Worm (Caenorhabditis elegans): ENCODE data around the gene C46C2.2.

The C46C2.2 gene

ce11 chrIV:9216956-9217355, 570 bp upstream of the C46C2.2 start:
- TF ChIP-seq elt-2 (tag; optimal IDR thresholded peaks at IDR 0.05) (peak; percentile 70), pqm-1 (tag; optimal IDR thresholded peaks at IDR 0.05) (peak; percentile 25), egl-5 (tag; optimal IDR thresholded peaks at IDR 0.05) (no peak)

ce11 chrIV:9218415-9218814, 889 bp downstream of the C46C2.2 start:
- no peak for TF ChIP-seq pqm-1 (tag; optimal IDR thresholded peaks at IDR 0.05)
- TF ChIP-seq ceh-16 (tag; optimal IDR thresholded peaks at IDR 0.05) = no peak
- TF ChIP-seq jun-1 (tag; optimal IDR thresholded peaks at IDR 0.05) = no peak
- no peak for TF ChIP-seq elt-1 (tag; optimal IDR thresholded peaks at IDR 0.05)
- TF ChIP-seq nhr-237 (tag; optimal IDR thresholded peaks at IDR 0.05) = no peak

- TF ChIP-seq mml-1 (tag; optimal IDR thresholded peaks at IDR 0.05) (no peak), nhr-28 (tag; optimal IDR thresholded peaks at IDR 0.05) (no peak), jun-1 (tag; optimal IDR thresholded peaks at IDR 0.05) (no peak)
Measured at ce11 chrIV:9224825-9225224, 7.3 kb downstream of the C46C2.2 start, which contains the start of gene C46C2.3. Gene C46C2.3, plus strand, starts transcription at chrIV:9225125.

ce11 chrIV:9227650-9228049, 10.1 kb downstream of the C46C2.2 start:
- TF ChIP-seq ZK546.5 (tag; optimal IDR thresholded peaks at IDR 0.05) (no peak), pqm-1 (tag; optimal IDR thresholded peaks at IDR 0.05) (no peak), fkh-10 (GFP tag; optimal IDR thresholded peaks at IDR 0.05) (no peak), R02D3.7 (tag; optimal IDR thresholded peaks at IDR 0.05) (no peak), nhr-67 (tag; optimal IDR thresholded peaks at IDR 0.05) (no peak), jun-1 (tag; optimal IDR thresholded peaks at IDR 0.05) (no peak), hmg-11 (tag; optimal IDR thresholded peaks at IDR 0.05) (no peak), ceh-82 (tag; optimal IDR thresholded peaks at IDR 0.05) (no peak), snpc-4 (tag; optimal IDR thresholded peaks at IDR 0.05) (no peak)

ce11 chrIV:9232421-9233141, 15.1 kb downstream of the C46C2.2 start, which contains the start of gene Y11D7A.3:
Gene Y11D7A.3, plus strand, starts transcription at chrIV:9233091.
- TF ChIP-seq unc-39 (tag; optimal IDR thresholded peaks at IDR 0.05) (no peak), elt-1 (tag; optimal IDR thresholded peaks at IDR 0.05) (peak; percentile 77), jun-1 (tag; optimal IDR thresholded peaks at IDR 0.05) (no peak), elt-2 (tag; optimal IDR thresholded peaks at IDR 0.05) (no peak), nhr-43 (tag; optimal IDR thresholded peaks at IDR 0.05; ENCODE audit: poor library complexity, severe bottlenecking) (peak; percentile 31), pha-4 (tag; optimal IDR thresholded peaks at IDR 0.05) (no peak), nhr-23 (tag; optimal IDR thresholded peaks at IDR 0.05) (peak; percentile 43), hmg-11 (tag; optimal IDR thresholded peaks at IDR 0.05) (no peak), nhr-25 (tag; optimal IDR thresholded peaks at IDR 0.05) (no peak), lin-39 (tag; optimal IDR thresholded peaks at IDR 0.05) (no peak), ama-1 (optimal IDR thresholded peaks at IDR 0.05) (no peak), pqm-1 (tag; optimal IDR thresholded peaks at IDR 0.05) (no peak)

ce11 chrIV:9239151-9239550, 21.6 kb downstream of the C46C2.2 start:
- TF ChIP-seq sea-2 (GFP tag; optimal IDR thresholded peaks at IDR 0.05) = no peak
- peak in 1 of 3 experiments; percentile 63 for TF ChIP-seq elt-3 (tag; optimal IDR thresholded peaks at IDR 0.05)

- TF ChIP-seq nhr-25 (tag; optimal IDR thresholded peaks at IDR 0.05) (no peak), fkh-10 (GFP tag; optimal IDR thresholded peaks at IDR 0.05) (no peak), egl-27 (tag; optimal IDR thresholded peaks at IDR 0.05) (no peak), elt-3 (tag; optimal IDR thresholded peaks at IDR 0.05) (no peak), jun-1 (tag; optimal IDR thresholded peaks at IDR 0.05) (no peak), unc-62 (GFP tag; optimal IDR thresholded peaks at IDR 0.05) (no peak), ztf-11 (tag; optimal IDR thresholded peaks at IDR 0.05) (no peak), ZK546.5 (tag; optimal IDR thresholded peaks at IDR 0.05) (no peak), pqm-1 (tag; optimal IDR thresholded peaks at IDR 0.05) (no peak), ceh-28 (tag; optimal IDR thresholded peaks at IDR 0.05) (no peak), nhr-77 (tag; optimal IDR thresholded peaks at IDR 0.05) (no peak), nhr-43 (tag; optimal IDR thresholded peaks at IDR 0.05; ENCODE audit: poor library complexity, severe bottlenecking) (no peak), nhr-23 (tag; optimal IDR thresholded peaks at IDR 0.05) (no peak), sea-2 (GFP tag; optimal IDR thresholded peaks at IDR 0.05) (no peak)
Measured at ce11 chrIV:9243670-9244069, 26.1 kb downstream of the C46C2.2 start, which contains the start of gene rab-28. Gene rab-28, minus strand, starts transcription at chrIV:9244012.
